Worm (Caenorhabditis elegans) whole organism, L2 larva: ENCODE data around the gene F44F4.3.

Experiments
- C34F6.9 ChIP-seq: fragments of 150-350 bp; optimal IDR thresholded peaks from 2 replicates; lab custom pipeline; 2014; ENCODE audit warnings: missing biosample characterization, missing genetic modification characterization
- F13H6.1 ChIP-seq: sonication (generic microtip); optimal IDR thresholded peaks from 2 replicates; lab custom pipeline; 2016; ENCODE audit warnings: missing genetic modification characterization, missing compliant biosample characterization
- R02D3.7 ChIP-seq: fragments of 150-350 bp; optimal IDR thresholded peaks from 2 replicates; lab custom pipeline; 2014; ENCODE audit warnings: missing biosample characterization, missing genetic modification characterization
- aly-2 ChIP-seq: fragments of 150-350 bp; optimal IDR thresholded peaks from 2 replicates; lab custom pipeline; 2014; ENCODE audit warnings: missing biosample characterization, missing genetic modification characterization
- ama-1 ChIP-seq: fragments of 150-350 bp; optimal IDR thresholded peaks from 2 replicates; lab custom pipeline; 2018; ENCODE audit warnings: inconsistent platforms
- blmp-1 ChIP-seq: sonication (generic microtip); optimal IDR thresholded peaks from 2 replicates; lab custom pipeline; 2017; ENCODE audit warnings: missing genetic modification characterization, mild to moderate bottlenecking, missing compliant biosample characterization, antibody characterized with exemption, moderate library complexity; ENCODE audit not compliant: insufficient read depth
- ceh-16 ChIP-seq: fragments of 150-350 bp; optimal IDR thresholded peaks from 2 replicates; lab custom pipeline; 2014; ENCODE audit warnings: missing biosample characterization, missing genetic modification characterization
- ceh-82 ChIP-seq: fragments of 150-350 bp; optimal IDR thresholded peaks from 2 replicates; lab custom pipeline; 2014; ENCODE audit warnings: missing biosample characterization, missing genetic modification characterization
- crh-2 ChIP-seq: sonication (generic microtip); optimal IDR thresholded peaks from 2 replicates; lab custom pipeline; 2017; ENCODE audit warnings: missing biosample characterization, missing genetic modification characterization
- dmd-4 ChIP-seq: sonication (generic microtip); optimal IDR thresholded peaks from 2 replicates; lab custom pipeline; 2017; ENCODE audit warnings: missing biosample characterization, missing genetic modification characterization
- egl-27 ChIP-seq: sonication (generic microtip); optimal IDR thresholded peaks from 3 replicates; lab custom pipeline; 2017; ENCODE audit warnings: missing biosample characterization, missing genetic modification reagents, missing genetic modification characterization
- elt-3 ChIP-seq: sonication (generic microtip); optimal IDR thresholded peaks from 2 replicates; lab custom pipeline; 2017; ENCODE audit warnings: missing biosample characterization, missing genetic modification characterization
- fos-1 ChIP-seq: fragments of 150-350 bp; optimal IDR thresholded peaks from 2 replicates; lab custom pipeline; 2014; ENCODE audit warnings: missing biosample characterization, missing genetic modification characterization
- gmeb-1 ChIP-seq: fragments of 150-350 bp; optimal IDR thresholded peaks from 2 replicates; lab custom pipeline; 2014; ENCODE audit warnings: missing biosample characterization, missing genetic modification characterization
- lin-11 ChIP-seq: fragments of 150-350 bp; sonication (generic microtip); optimal IDR thresholded peaks from 2 replicates; lab custom pipeline; 2014; ENCODE audit warnings: missing biosample characterization, missing genetic modification characterization, inconsistent platforms, mixed read lengths
- lin-13 ChIP-seq: fragments of 150-350 bp; optimal IDR thresholded peaks from 2 replicates; lab custom pipeline; 2014; ENCODE audit warnings: missing biosample characterization, missing genetic modification reagents, missing genetic modification characterization
- lin-39 ChIP-seq: fragments of 150-350 bp; optimal IDR thresholded peaks from 2 replicates; lab custom pipeline; 2014; ENCODE audit warnings: missing biosample characterization, missing genetic modification reagents, missing genetic modification characterization
- lsy-2 ChIP-seq, 2 experiments: fragments of 150-350 bp in 1 of 2; sonication (generic microtip) in 1 of 2; optimal IDR thresholded peaks; 2 replicates each; lab custom pipeline; 2014 to 2017; ENCODE audit warnings: missing biosample characterization in 2 of 2, missing genetic modification characterization in 2 of 2
- mab-5 ChIP-seq: fragments of 150-350 bp; optimal IDR thresholded peaks from 2 replicates; lab custom pipeline; 2014; ENCODE audit warnings: missing biosample characterization, missing genetic modification characterization
- mdl-1 ChIP-seq, 2 experiments: fragments of 150-350 bp in 1 of 2; sonication (generic microtip) in 1 of 2; optimal IDR thresholded peaks; 2 replicates each; lab custom pipeline; 2017; ENCODE audit warnings: missing biosample characterization in 2 of 2, missing genetic modification characterization in 2 of 2
- nhr-11 ChIP-seq: fragments of 150-350 bp; optimal IDR thresholded peaks from 2 replicates; lab custom pipeline; 2014; ENCODE audit warnings: missing biosample characterization, missing genetic modification characterization
- nhr-12 ChIP-seq: fragments of 150-350 bp; optimal IDR thresholded peaks from 2 replicates; lab custom pipeline; 2014; ENCODE audit warnings: missing biosample characterization, missing genetic modification characterization
- nhr-129 ChIP-seq: fragments of 150-350 bp; optimal IDR thresholded peaks from 2 replicates; lab custom pipeline; 2014; ENCODE audit warnings: missing biosample characterization, missing genetic modification characterization
- nhr-21 ChIP-seq: fragments of 150-350 bp; optimal IDR thresholded peaks from 2 replicates; lab custom pipeline; 2014; ENCODE audit warnings: missing biosample characterization, missing genetic modification characterization
- nhr-23 ChIP-seq: fragments of 150-350 bp; optimal IDR thresholded peaks from 2 replicates; lab custom pipeline; 2014; ENCODE audit warnings: missing biosample characterization, missing genetic modification reagents, missing genetic modification characterization
- nhr-237 ChIP-seq: fragments of 150-350 bp; optimal IDR thresholded peaks from 2 replicates; lab custom pipeline; 2014; ENCODE audit warnings: missing biosample characterization, missing genetic modification characterization
- nhr-25 ChIP-seq: fragments of 150-350 bp; sonication (generic microtip); optimal IDR thresholded peaks from 3 replicates; lab custom pipeline; 2014; ENCODE audit warnings: missing biosample characterization, missing genetic modification characterization
- nhr-6 ChIP-seq: fragments of 150-350 bp; optimal IDR thresholded peaks from 2 replicates; lab custom pipeline; 2014; ENCODE audit warnings: missing biosample characterization, missing genetic modification characterization
- nhr-77 ChIP-seq: fragments of 150-350 bp; optimal IDR thresholded peaks from 2 replicates; lab custom pipeline; 2014; ENCODE audit warnings: missing biosample characterization, missing genetic modification characterization
- peb-1 ChIP-seq: fragments of 150-350 bp; optimal IDR thresholded peaks from 2 replicates; lab custom pipeline; 2014; ENCODE audit warnings: missing biosample characterization, missing genetic modification characterization
- sem-4 ChIP-seq: fragments of 150-350 bp; optimal IDR thresholded peaks from 2 replicates; lab custom pipeline; 2014; ENCODE audit warnings: missing biosample characterization, missing genetic modification reagents, missing genetic modification characterization
- sma-3 ChIP-seq: sonication (generic microtip); optimal IDR thresholded peaks from 2 replicates; lab custom pipeline; 2016; ENCODE audit warnings: missing genetic modification reagents, missing genetic modification characterization, missing compliant biosample characterization
- sma-9 ChIP-seq, 2 experiments: fragments of 150-350 bp in 1 of 2; sonication (generic microtip) in 1 of 2; optimal IDR thresholded peaks; 2 replicates each; lab custom pipeline; 2014 to 2016; ENCODE audit warnings: missing genetic modification characterization in 2 of 2, mild to moderate bottlenecking in 1 of 2, missing biosample characterization in 1 of 2, missing compliant biosample characterization in 1 of 2, missing genetic modification reagents in 1 of 2, moderate library complexity in 1 of 2
- snpc-4 ChIP-seq: fragments of 150-350 bp; optimal IDR thresholded peaks from 2 replicates; lab custom pipeline; 2014; ENCODE audit warnings: missing biosample characterization, missing genetic modification characterization
- unc-55 ChIP-seq: fragments of 150-350 bp; sonication (generic microtip); optimal IDR thresholded peaks from 3 replicates; lab custom pipeline; 2014; ENCODE audit warnings: missing biosample characterization, missing genetic modification reagents, missing genetic modification characterization
- zag-1 ChIP-seq: fragments of 150-350 bp; optimal IDR thresholded peaks from 2 replicates; lab custom pipeline; 2014; ENCODE audit warnings: missing biosample characterization, missing genetic modification characterization
- ztf-1 ChIP-seq: fragments of 200-800 bp; sonication (Bioruptor generic); conservative IDR thresholded peaks from 2 replicates; pipeline ENCODE4 v1.3.6; 2022; ENCODE audit warnings: missing genetic modification characterization, missing compliant biosample characterization
- ztf-11 ChIP-seq: sonication (generic microtip); optimal IDR thresholded peaks from 2 replicates; lab custom pipeline; 2017; ENCODE audit warnings: missing biosample characterization, missing genetic modification characterization
- ztf-4 ChIP-seq: fragments of 150-350 bp; optimal IDR thresholded peaks from 2 replicates; lab custom pipeline; 2014; ENCODE audit warnings: missing biosample characterization, missing genetic modification characterization

Gene F44F4.3

DNA sequence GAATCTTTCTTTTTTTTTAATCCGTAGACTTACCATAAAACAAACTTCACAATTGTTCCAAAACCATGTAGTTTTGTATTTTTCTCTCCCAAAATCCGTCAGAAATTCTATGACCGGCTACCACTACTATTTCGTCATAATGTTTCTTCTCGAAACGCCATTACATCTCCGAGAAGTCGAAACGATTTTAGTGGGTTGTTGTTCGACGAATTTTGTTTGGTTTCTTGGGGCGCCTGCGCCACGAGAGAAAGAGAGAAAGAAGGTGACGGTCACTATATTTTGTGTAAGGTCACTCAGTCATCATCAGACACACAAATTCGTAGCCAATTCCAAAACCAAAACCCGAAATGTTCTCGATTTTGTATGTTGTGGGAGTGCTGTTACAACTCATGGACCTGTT, 1.4 kb upstream of the F44F4.3 start:
- TF ChIP-seq lin-11 (tag; lab: Kevin White, UChicago) (no peak), nhr-25 (tag; lab: Kevin White, UChicago) (peak; percentile 75), fos-1 (tag; lab: Kevin White, UChicago) (peak; percentile 17), sma-3 (peak; percentile 39), egl-27 (tag; lab: Kevin White, UChicago) (no peak), nhr-129 (peak; percentile 67)
- TF ChIP-seq, all 48 proteins: peak for 4

DNA sequence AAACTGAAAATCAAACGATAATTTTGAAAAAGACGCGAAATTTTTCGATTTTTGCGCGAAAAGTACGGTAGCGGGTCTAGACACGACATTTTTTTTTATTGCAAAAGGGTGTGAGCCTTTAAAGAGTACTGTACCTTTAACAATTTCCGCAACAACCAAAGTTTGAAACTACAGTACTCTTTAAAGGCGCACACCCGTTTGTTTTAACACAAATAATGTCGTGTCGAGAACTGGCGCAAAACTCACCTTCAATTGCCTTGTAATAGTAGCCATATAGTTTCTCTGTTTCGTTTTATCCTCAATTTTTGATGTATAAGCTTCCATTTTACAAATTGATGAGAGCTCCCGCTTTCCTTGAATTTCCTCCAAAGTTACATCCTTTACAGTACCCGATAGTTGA, 468 bp downstream of the F44F4.3 start:
- no peak for TF ChIP-seq ama-1 (lab: Kevin White, UChicago)
- TF ChIP-seq dmd-4 (tag; lab: Kevin White, UChicago) = no peak
- no peak for TF ChIP-seq nhr-12 (tag; lab: Kevin White, UChicago)
- no peak for TF ChIP-seq ztf-1
- no peak for TF ChIP-seq blmp-1 (tag; lab: Kevin White, UChicago)
- TF ChIP-seq nhr-77 (tag; lab: Kevin White, UChicago) = no peak
- TF ChIP-seq R02D3.7 (tag; lab: Kevin White, UChicago) = no peak

- no peak for TF ChIP-seq nhr-237
- no peak for TF ChIP-seq blmp-1 (tag; lab: Kevin White, UChicago)
- TF ChIP-seq sma-3 = no peak
Measured at ce11 chrII:10884396-10884795, 1.3 kb downstream of the F44F4.3 start, which contains the start of gene egg-3. egg-3 (minus strand) TSS chrII:10884441.

- TF ChIP-seq ztf-11 (tag; lab: Kevin White, UChicago) (no peak), gmeb-1 (no peak), egl-27 (tag; lab: Kevin White, UChicago) (no peak), crh-2 (no peak), nhr-77 (tag; lab: Kevin White, UChicago) (no peak), lsy-2 (tag; optimal IDR thresholded peaks at IDR 0.05; lab: Kevin White, UChicago) (no peak), sma-3 (no peak), nhr-6 (tag; lab: Kevin White, UChicago) (no peak), ama-1 (lab: Kevin White, UChicago) (no peak), nhr-12 (tag; lab: Kevin White, UChicago) (no peak), zag-1 (tag; lab: Kevin White, UChicago) (no peak), mab-5 (tag; lab: Kevin White, UChicago) (no peak)
Measured at ce11 chrII:10880625-10881024, 5.1 kb downstream of the F44F4.3 start, which contains the start of gene lurp-1. lurp-1 (plus strand) TSS chrII:10880925.

- TF ChIP-seq nhr-6 (tag; lab: Kevin White, UChicago) (no peak), mdl-1 (tag; optimal IDR thresholded peaks at IDR 0.05; lab: Kevin White, UChicago) (no peak), nhr-23 (no peak), nhr-77 (tag; lab: Kevin White, UChicago) (no peak), aly-2 (no peak), lin-39 (tag; lab: Kevin White, UChicago) (no peak)
Measured at ce11 chrII:10873631-10874030, 12.1 kb downstream of the F44F4.3 start, which contains the start of gene orc-2. orc-2 (plus strand) TSS chrII:10873931.

ce11 chrII:10872541-10872940, 13.2 kb downstream of the F44F4.3 start, which contains the start of the genes cyn-4 and copz-1:
cyn-4 (minus strand) TSS chrII:10872611.
copz-1 (plus strand) TSS chrII:10872879.
- no peak for TF ChIP-seq nhr-23
- peak; percentile 94 for TF ChIP-seq R02D3.7 (tag; lab: Kevin White, UChicago)
- TF ChIP-seq crh-2 = peak; percentile 92
- TF ChIP-seq lsy-2 (tag; optimal IDR thresholded peaks at IDR 0.05; lab: Kevin White, UChicago) = peak; percentile 79 to 95
- no peak for TF ChIP-seq ama-1 (lab: Kevin White, UChicago)
- TF ChIP-seq sem-4 = peak; percentile 58
- peak; percentile 53 for TF ChIP-seq fos-1 (tag; lab: Kevin White, UChicago)
- TF ChIP-seq gmeb-1 = peak; percentile 74
- TF ChIP-seq F13H6.1 = peak; percentile 79
- TF ChIP-seq ceh-16 (tag; lab: Kevin White, UChicago) = peak; percentile 57
- peak; percentile 44 for TF ChIP-seq ztf-4 (tag; lab: Kevin White, UChicago)
- peak; percentile 22 for TF ChIP-seq ceh-82 (tag; lab: Kevin White, UChicago)
- TF ChIP-seq C34F6.9 (tag; lab: Kevin White, UChicago) = peak; percentile 88
- peak; percentile 90 for TF ChIP-seq unc-55 (GFP tag; lab: Kevin White, UChicago)
- peak; percentile 42 for TF ChIP-seq mab-5 (tag; lab: Kevin White, UChicago)
- peak; percentile 11 for TF ChIP-seq snpc-4 (tag; lab: Kevin White, UChicago)
- TF ChIP-seq nhr-129 = peak; percentile 48
- no peak for TF ChIP-seq elt-3 (tag; lab: Kevin White, UChicago)
- TF ChIP-seq nhr-6 (tag; lab: Kevin White, UChicago) = no peak
- peak; percentile 78 for TF ChIP-seq lin-13 (GFP tag; lab: Kevin White, UChicago)
- peak; percentile 60 for TF ChIP-seq nhr-21
- no peak for TF ChIP-seq nhr-11
- TF ChIP-seq nhr-25 (tag; lab: Kevin White, UChicago) = peak; percentile 72
- TF ChIP-seq lin-11 (tag; lab: Kevin White, UChicago) = peak; percentile 88
- no peak for TF ChIP-seq peb-1
- TF ChIP-seq sma-3 = peak; percentile 86
- TF ChIP-seq sma-9 (GFP tag; optimal IDR thresholded peaks at IDR 0.05; lab: Kevin White, UChicago) = peak; percentile 87
- TF ChIP-seq sma-9 (tag; optimal IDR thresholded peaks at IDR 0.05; lab: Kevin White, UChicago) = no peak
